ENCODE assay signal across 1 fruit fly cellular context in genomic region chr3R:21065010-21065695, dm6.
TF ChIP-seq lines count a peak whose summit lies in the region.

AnxB9 (plus strand) TSS chr3R:21065241.

TF ChIP-seq in whole organism, embryonic, 481 proteins besides CTCF, POLR2A, EP300 and RAD21 (continued from another document and continues in another):
- no peak for TF ChIP-seq CG6683 (GFP tag; optimal IDR thresholded peaks at IDR 0.05; lab: Kevin White, UChicago)
- TF ChIP-seq yki (optimal IDR thresholded peaks at IDR 0.05; lab: Kevin White, UChicago): no peak
- TF ChIP-seq trh (GFP tag; optimal IDR thresholded peaks at IDR 0.05; lab: Kevin White, UChicago): no peak
- peak; percentile 18 for TF ChIP-seq Max (GFP tag; optimal IDR thresholded peaks at IDR 0.05; lab: Kevin White, UChicago)
- no peak for TF ChIP-seq Chrac-16 (GFP tag; optimal IDR thresholded peaks at IDR 0.05; lab: Kevin White, UChicago)
- TF ChIP-seq CG12299 (tag; optimal IDR thresholded peaks at IDR 0.05; lab: Kevin White, UChicago): peak; percentile 32
- no peak; the same call in 2 of the 3 replicates for TF ChIP-seq tgo (GFP tag; IDR thresholded peaks at IDR 0.05; lab: Robert Waterston, UW)
- no peak for TF ChIP-seq tio (GFP tag; optimal IDR thresholded peaks at IDR 0.05; lab: Kevin White, UChicago)
- peak; percentile 30 for TF ChIP-seq CG4707 (GFP tag; optimal IDR thresholded peaks at IDR 0.05; lab: Kevin White, UChicago)
- TF ChIP-seq sisA (GFP tag; IDR thresholded peaks at IDR 0.05; lab: Robert Waterston, UW): no peak
- peak; percentile 34 for TF ChIP-seq B-H2 (GFP tag; optimal IDR thresholded peaks at IDR 0.05; lab: Kevin White, UChicago)
- no peak for TF ChIP-seq Optix (GFP tag; IDR thresholded peaks at IDR 0.05; lab: Robert Waterston, UW)
- TF ChIP-seq CG34376 (GFP tag; optimal IDR thresholded peaks at IDR 0.05; lab: Kevin White, UChicago): peak; percentile 89
- TF ChIP-seq fu2 (GFP tag; optimal IDR thresholded peaks at IDR 0.05; lab: Kevin White, UChicago): no peak
- peak; percentile 17 for TF ChIP-seq CG4854 (GFP tag; optimal IDR thresholded peaks at IDR 0.05; lab: Kevin White, UChicago)
- TF ChIP-seq lab (GFP tag; optimal IDR thresholded peaks at IDR 0.05; lab: Kevin White, UChicago): peak; percentile 73
- no peak for TF ChIP-seq CG8388 (GFP tag; optimal IDR thresholded peaks at IDR 0.05; lab: Kevin White, UChicago)
- peak; percentile 83 for TF ChIP-seq CG13894 (tag; optimal IDR thresholded peaks at IDR 0.05; lab: Kevin White, UChicago)
- TF ChIP-seq CG17359 (tag; optimal IDR thresholded peaks at IDR 0.05; lab: Kevin White, UChicago): peak; percentile 40
- no peak for TF ChIP-seq CG31224 (GFP tag; IDR thresholded peaks at IDR 0.05; lab: Robert Waterston, UW)
- TF ChIP-seq slp2 (GFP tag; optimal IDR thresholded peaks at IDR 0.05; lab: Kevin White, UChicago): no peak
- peak; percentile 34 for TF ChIP-seq Nf-YC (tag; optimal IDR thresholded peaks at IDR 0.05; lab: Kevin White, UChicago)
- TF ChIP-seq stwl (tag; optimal IDR thresholded peaks at IDR 0.05; lab: Kevin White, UChicago): no peak
- peak in 1 of 2 experiments; percentile 49 for TF ChIP-seq Eip74EF (GFP tag; optimal IDR thresholded peaks at IDR 0.05; lab: Kevin White, UChicago)
- TF ChIP-seq Hmx (GFP tag; optimal IDR thresholded peaks at IDR 0.05; lab: Kevin White, UChicago): no peak
- no peak for TF ChIP-seq crc (GFP tag; optimal IDR thresholded peaks at IDR 0.05; lab: Kevin White, UChicago)
- TF ChIP-seq NFAT (GFP tag; IDR thresholded peaks at IDR 0.05; lab: Robert Waterston, UW): peak; percentile 56; the same call in 1 of the 2 replicates
- TF ChIP-seq CG2678 (tag; optimal IDR thresholded peaks at IDR 0.05; lab: Kevin White, UChicago): peak; percentile 37
- peak; percentile 8 for TF ChIP-seq CG15601 (tag; optimal IDR thresholded peaks at IDR 0.05; lab: Kevin White, UChicago)
- peak; percentile 39 for TF ChIP-seq BtbVII (GFP tag; optimal IDR thresholded peaks at IDR 0.05; lab: Kevin White, UChicago)
- peak; percentile 66 for TF ChIP-seq CG18599 (GFP tag; optimal IDR thresholded peaks at IDR 0.05; lab: Kevin White, UChicago)
- TF ChIP-seq CG10366 (GFP tag; IDR thresholded peaks at IDR 0.05; lab: Robert Waterston, UW): no peak
- no peak for TF ChIP-seq CG16779 (GFP tag; IDR thresholded peaks at IDR 0.05; lab: Robert Waterston, UW)
- peak; percentile 19 for TF ChIP-seq Vsx1 (GFP tag; optimal IDR thresholded peaks at IDR 0.05; lab: Kevin White, UChicago)
- TF ChIP-seq toy (GFP tag; IDR thresholded peaks at IDR 0.05; lab: Robert Waterston, UW): no peak
- peak; percentile 51 for TF ChIP-seq sug (tag; optimal IDR thresholded peaks at IDR 0.05; lab: Kevin White, UChicago)
- peak; percentile 70 for TF ChIP-seq CG10543 (GFP tag; optimal IDR thresholded peaks at IDR 0.05; lab: Kevin White, UChicago)
- TF ChIP-seq fd64A (GFP tag; optimal IDR thresholded peaks at IDR 0.05; lab: Kevin White, UChicago): peak; percentile 56
- TF ChIP-seq dmrt99B (tag; optimal IDR thresholded peaks at IDR 0.05; lab: Kevin White, UChicago): peak; percentile 7
- no peak for TF ChIP-seq Taf1 (GFP tag; IDR thresholded peaks at IDR 0.05; lab: Robert Waterston, UW)
- no peak for TF ChIP-seq ash1 (GFP tag; optimal IDR thresholded peaks at IDR 0.05; lab: Kevin White, UChicago)
- peak; percentile 56 for TF ChIP-seq her (GFP tag; optimal IDR thresholded peaks at IDR 0.05; lab: Kevin White, UChicago)
- peak; percentile 50; the same call in 2 of the 3 replicates for TF ChIP-seq Aef1 (GFP tag; IDR thresholded peaks at IDR 0.05; lab: Robert Waterston, UW)
- peak; percentile 30 for TF ChIP-seq Hmr (GFP tag; optimal IDR thresholded peaks at IDR 0.05; lab: Kevin White, UChicago)
- peak; percentile 96 for TF ChIP-seq CG6791 (GFP tag; IDR thresholded peaks at IDR 0.05; lab: Robert Waterston, UW; ENCODE audit: partially characterized antibody)
- no peak for TF ChIP-seq CG1529 (GFP tag; optimal IDR thresholded peaks at IDR 0.05; lab: Kevin White, UChicago)
- peak; percentile 43 for TF ChIP-seq bigmax (GFP tag; optimal IDR thresholded peaks at IDR 0.05; lab: Kevin White, UChicago)
- no peak for TF ChIP-seq CG14441 (GFP tag; IDR thresholded peaks at IDR 0.05; lab: Robert Waterston, UW)
- TF ChIP-seq CG2120 (GFP tag; optimal IDR thresholded peaks at IDR 0.05; lab: Kevin White, UChicago): no peak
- TF ChIP-seq caup (GFP tag; optimal IDR thresholded peaks at IDR 0.05; lab: Kevin White, UChicago; ENCODE audit: severe bottlenecking): peak; percentile 60
- no peak for TF ChIP-seq pita (GFP tag; optimal IDR thresholded peaks at IDR 0.05; lab: Kevin White, UChicago)
- TF ChIP-seq seq (GFP tag; IDR thresholded peaks at IDR 0.05; lab: Robert Waterston, UW): no peak
- peak; percentile 71 for TF ChIP-seq gro (GFP tag; optimal IDR thresholded peaks at IDR 0.05; lab: Kevin White, UChicago)
- no peak for TF ChIP-seq ind (GFP tag; optimal IDR thresholded peaks at IDR 0.05; lab: Kevin White, UChicago)
- no peak for TF ChIP-seq prd (optimal IDR thresholded peaks at IDR 0.05; lab: Kevin White, UChicago)
- 0 out of 3 replicates have a peak, but pooled peaks have one; percentile 11 for TF ChIP-seq prd (GFP tag; IDR thresholded peaks at IDR 0.05; lab: Robert Waterston, UW)
- TF ChIP-seq jing (GFP tag; optimal IDR thresholded peaks at IDR 0.05; lab: Kevin White, UChicago): no peak
- TF ChIP-seq CG3281 (GFP tag; optimal IDR thresholded peaks at IDR 0.05; lab: Kevin White, UChicago): no peak
- no peak for TF ChIP-seq pnt (GFP tag; optimal IDR thresholded peaks at IDR 0.05; lab: Kevin White, UChicago)
- TF ChIP-seq ranshi (GFP tag; IDR thresholded peaks at IDR 0.05; lab: Robert Waterston, UW): no peak
- TF ChIP-seq CG15269 (tag; optimal IDR thresholded peaks at IDR 0.05; lab: Kevin White, UChicago): peak; percentile 51
- peak; percentile 56 for TF ChIP-seq CG33213 (GFP tag; optimal IDR thresholded peaks at IDR 0.05; lab: Kevin White, UChicago)
- TF ChIP-seq dpn (GFP tag; optimal IDR thresholded peaks at IDR 0.05; lab: Kevin White, UChicago): peak; percentile 23 to 53
- TF ChIP-seq Kr (GFP tag; optimal IDR thresholded peaks at IDR 0.05; lab: Kevin White, UChicago): no peak
- peak; percentile 39; the same call in 2 of the 3 replicates for TF ChIP-seq zen2 (GFP tag; IDR thresholded peaks at IDR 0.05; lab: Robert Waterston, UW; ENCODE audit: partially characterized antibody)
- TF ChIP-seq hbn (GFP tag; IDR thresholded peaks at IDR 0.05; lab: Robert Waterston, UW; ENCODE audit: partially characterized antibody): no peak; the same call in 1 of the 2 replicates
- no peak for TF ChIP-seq CG32772 (GFP tag; IDR thresholded peaks at IDR 0.05; lab: Robert Waterston, UW)
- TF ChIP-seq Sin3A (optimal IDR thresholded peaks at IDR 0.05; lab: Kevin White, UChicago): no peak
- no peak for TF ChIP-seq luna (GFP tag; optimal IDR thresholded peaks at IDR 0.05; lab: Kevin White, UChicago)
- TF ChIP-seq tx (GFP tag; optimal IDR thresholded peaks at IDR 0.05; lab: Kevin White, UChicago): no peak
- TF ChIP-seq Opbp (GFP tag; IDR thresholded peaks at IDR 0.05; lab: Robert Waterston, UW; ENCODE audit: partially characterized antibody): peak; percentile 77
- TF ChIP-seq CG14710 (tag; optimal IDR thresholded peaks at IDR 0.05; lab: Kevin White, UChicago): no peak
- no peak for TF ChIP-seq CG6689 (GFP tag; IDR thresholded peaks at IDR 0.05; lab: Robert Waterston, UW)
- no peak for TF ChIP-seq H15 (GFP tag; IDR thresholded peaks at IDR 0.05; lab: Robert Waterston, UW)
- TF ChIP-seq CG2116 (GFP tag; optimal IDR thresholded peaks at IDR 0.05; lab: Kevin White, UChicago): no peak
- TF ChIP-seq ewg (GFP tag; optimal IDR thresholded peaks at IDR 0.05; lab: Kevin White, UChicago): no peak
- no peak for TF ChIP-seq CG12104 (GFP tag; optimal IDR thresholded peaks at IDR 0.05; lab: Kevin White, UChicago)
- TF ChIP-seq Gug (GFP tag; IDR thresholded peaks at IDR 0.05; lab: Robert Waterston, UW): 0 out of 4 replicates have a peak, but pooled peaks have one; percentile 7
- TF ChIP-seq CG11093 (GFP tag; IDR thresholded peaks at IDR 0.05; lab: Robert Waterston, UW): no peak
- TF ChIP-seq H2.0 (GFP tag; IDR thresholded peaks at IDR 0.05; lab: Robert Waterston, UW): no peak
- TF ChIP-seq Poxn (GFP tag; IDR thresholded peaks at IDR 0.05; lab: Robert Waterston, UW): no peak
- TF ChIP-seq gsb (GFP tag; IDR thresholded peaks at IDR 0.05; lab: Robert Waterston, UW): no peak
- no peak for TF ChIP-seq sim (GFP tag; IDR thresholded peaks at IDR 0.05; lab: Robert Waterston, UW)
- TF ChIP-seq wek (GFP tag; optimal IDR thresholded peaks at IDR 0.05; lab: Kevin White, UChicago): peak; percentile 70
- peak; percentile 34; the same call in 1 of the 3 replicates for TF ChIP-seq sr (GFP tag; IDR thresholded peaks at IDR 0.05; lab: Robert Waterston, UW)
- TF ChIP-seq CG16813 (GFP tag; IDR thresholded peaks at IDR 0.05; lab: Robert Waterston, UW; ENCODE audit: partially characterized antibody): no peak; the same call in 2 of the 3 replicates
- TF ChIP-seq ssp (GFP tag; IDR thresholded peaks at IDR 0.05; lab: Robert Waterston, UW): no peak
- peak; percentile 28 for TF ChIP-seq pb (GFP tag; optimal IDR thresholded peaks at IDR 0.05; lab: Kevin White, UChicago)
- no peak for TF ChIP-seq CG2889 (GFP tag; IDR thresholded peaks at IDR 0.05; lab: Robert Waterston, UW)
- no peak for TF ChIP-seq Six4 (GFP tag; optimal IDR thresholded peaks at IDR 0.05; lab: Kevin White, UChicago)
- TF ChIP-seq corto (GFP tag; optimal IDR thresholded peaks at IDR 0.05; lab: Kevin White, UChicago): no peak
- no peak; the same call in 2 of the 3 replicates for TF ChIP-seq hb (GFP tag; IDR thresholded peaks at IDR 0.05; lab: Robert Waterston, UW; ENCODE audit: partially characterized antibody)
- peak; percentile 1 for TF ChIP-seq Dip3 (GFP tag; optimal IDR thresholded peaks at IDR 0.05; lab: Kevin White, UChicago)
- TF ChIP-seq CG30403 (GFP tag; optimal IDR thresholded peaks at IDR 0.05; lab: Kevin White, UChicago): no peak
- no peak for TF ChIP-seq ems (GFP tag; optimal IDR thresholded peaks at IDR 0.05; lab: Kevin White, UChicago)
- no peak for TF ChIP-seq CG1602 (GFP tag; optimal IDR thresholded peaks at IDR 0.05; lab: Kevin White, UChicago)
- peak; percentile 59; the same call in 1 of the 2 replicates for TF ChIP-seq CG32532 (GFP tag; IDR thresholded peaks at IDR 0.05; lab: Robert Waterston, UW)
- peak; percentile 79 for TF ChIP-seq Tbp (GFP tag; optimal IDR thresholded peaks at IDR 0.05; lab: Kevin White, UChicago)
- no peak for TF ChIP-seq dysf (GFP tag; IDR thresholded peaks at IDR 0.05; lab: Robert Waterston, UW)
- TF ChIP-seq Nf-YB (GFP tag; optimal IDR thresholded peaks at IDR 0.05; lab: Kevin White, UChicago): no peak
- TF ChIP-seq nau (GFP tag; optimal IDR thresholded peaks at IDR 0.05; lab: Kevin White, UChicago): peak; percentile 34
- peak; percentile 60 for TF ChIP-seq HmgZ (tag; optimal IDR thresholded peaks at IDR 0.05; lab: Kevin White, UChicago)
- TF ChIP-seq bcd (GFP tag; optimal IDR thresholded peaks at IDR 0.05; lab: Kevin White, UChicago): no peak
- no peak for TF ChIP-seq cad (GFP tag; optimal IDR thresholded peaks at IDR 0.05; lab: Kevin White, UChicago)
- no peak for TF ChIP-seq CG12659 (GFP tag; optimal IDR thresholded peaks at IDR 0.05; lab: Kevin White, UChicago)
- TF ChIP-seq crol (GFP tag; IDR thresholded peaks at IDR 0.05; lab: Robert Waterston, UW): no peak
- no peak for TF ChIP-seq CG15073 (GFP tag; optimal IDR thresholded peaks at IDR 0.05; lab: Kevin White, UChicago)
- no peak for TF ChIP-seq nerfin-2 (GFP tag; IDR thresholded peaks at IDR 0.05; lab: Robert Waterston, UW; ENCODE audit: partially characterized antibody)
- no peak for TF ChIP-seq CG31388 (GFP tag; optimal IDR thresholded peaks at IDR 0.05; lab: Kevin White, UChicago)
- peak; percentile 47 for TF ChIP-seq run (tag; optimal IDR thresholded peaks at IDR 0.05; lab: Kevin White, UChicago)
- TF ChIP-seq CG10431 (GFP tag; optimal IDR thresholded peaks at IDR 0.05; lab: Kevin White, UChicago): no peak
- peak; percentile 47; the same call in 2 of the 3 replicates for TF ChIP-seq zfh1 (GFP tag; IDR thresholded peaks at IDR 0.05; lab: Robert Waterston, UW)
- TF ChIP-seq YL-1 (GFP tag; optimal IDR thresholded peaks at IDR 0.05; lab: Kevin White, UChicago): no peak
- TF ChIP-seq CG11504 (tag; optimal IDR thresholded peaks at IDR 0.05; lab: Kevin White, UChicago): peak; percentile 4
- no peak for TF ChIP-seq crp (GFP tag; optimal IDR thresholded peaks at IDR 0.05; lab: Kevin White, UChicago)
- TF ChIP-seq stc (GFP tag; IDR thresholded peaks at IDR 0.05; lab: Robert Waterston, UW): peak; percentile 50; the same call in 1 of the 2 replicates
- TF ChIP-seq CG17385 (GFP tag; optimal IDR thresholded peaks at IDR 0.05; lab: Kevin White, UChicago): peak; percentile 55
- TF ChIP-seq CG17361 (GFP tag; IDR thresholded peaks at IDR 0.05; lab: Robert Waterston, UW): no peak
- TF ChIP-seq jigr1 (GFP tag; IDR thresholded peaks at IDR 0.05; lab: Robert Waterston, UW): no peak
- TF ChIP-seq usp (GFP tag; optimal IDR thresholded peaks at IDR 0.05; lab: Kevin White, UChicago): no peak
- no peak for TF ChIP-seq Ptx1 (GFP tag; IDR thresholded peaks at IDR 0.05; lab: Robert Waterston, UW)
- TF ChIP-seq CG13624 (GFP tag; optimal IDR thresholded peaks at IDR 0.05; lab: Kevin White, UChicago): peak; percentile 78
- TF ChIP-seq slou (GFP tag; optimal IDR thresholded peaks at IDR 0.05; lab: Kevin White, UChicago): no peak
- TF ChIP-seq CG2202 (tag; optimal IDR thresholded peaks at IDR 0.05; lab: Kevin White, UChicago): no peak
- no peak for TF ChIP-seq CG7271 (tag; optimal IDR thresholded peaks at IDR 0.05; lab: Kevin White, UChicago)
- no peak for TF ChIP-seq gcm2 (GFP tag; optimal IDR thresholded peaks at IDR 0.05; lab: Kevin White, UChicago)
- TF ChIP-seq CG8359 (GFP tag; optimal IDR thresholded peaks at IDR 0.05; lab: Kevin White, UChicago; ENCODE audit: borderline replicate concordance): no peak
- peak; percentile 31; the same call in 1 of the 2 replicates for TF ChIP-seq CG11696 (GFP tag; IDR thresholded peaks at IDR 0.05; lab: Robert Waterston, UW)
- peak; percentile 31 for TF ChIP-seq grn (GFP tag; optimal IDR thresholded peaks at IDR 0.05; lab: Kevin White, UChicago)
- peak; percentile 56 for TF ChIP-seq HLHmδ (GFP tag; optimal IDR thresholded peaks at IDR 0.05; lab: Kevin White, UChicago)
- no peak for TF ChIP-seq CG31441 (GFP tag; IDR thresholded peaks at IDR 0.05; lab: Robert Waterston, UW)
- no peak for TF ChIP-seq inv (GFP tag; IDR thresholded peaks at IDR 0.05; lab: Robert Waterston, UW; ENCODE audit: partially characterized antibody)
- no peak for TF ChIP-seq CG5180 (GFP tag; optimal IDR thresholded peaks at IDR 0.05; lab: Kevin White, UChicago)
